Fruit fly (Drosophila melanogaster) whole organism, embryonic: ENCODE results near the gene Cpr62Bc.

Source experiments
- C15 ChIP-seq: fragments of 200-800 bp; sonication (Bioruptor generic); IDR thresholded peaks from 3 replicates; pipeline ENCODE4 v1.3.6; 2022; ENCODE audit warnings: missing biosample characterization, missing genetic modification characterization
- CG1024 ChIP-seq: fragments of 200-800 bp; sonication (Bioruptor generic); IDR thresholded peaks from 2 replicates; pipeline ENCODE4 v1.3.6; 2022; ENCODE audit warnings: missing biosample characterization, missing genetic modification characterization
- CG10979 ChIP-seq: fragments of 200-800 bp; sonication (Bioruptor generic); optimal IDR thresholded peaks from 2 replicates; lab custom pipeline; 2018; ENCODE audit warnings: missing biosample characterization, mild to moderate bottlenecking, missing genetic modification characterization, moderate library complexity
- CG11696 ChIP-seq: fragments of 200-800 bp; sonication (Bioruptor generic); IDR thresholded peaks from 2 replicates; pipeline ENCODE4 v1.3.6; 2022; ENCODE audit warnings: missing biosample characterization, missing genetic modification characterization
- CG1233 ChIP-seq: fragments of 200-800 bp; sonication (Bioruptor generic); optimal IDR thresholded peaks from 4 replicates; lab custom pipeline; 2018; ENCODE audit warnings: missing biosample characterization, mild to moderate bottlenecking, missing genetic modification characterization
- CG12769 ChIP-seq: fragments of 200-800 bp; sonication (Bioruptor generic); optimal IDR thresholded peaks from 2 replicates; lab custom pipeline; 2019; ENCODE audit warnings: missing biosample characterization, mild to moderate bottlenecking, missing genetic modification characterization, moderate library complexity
- CG13296 ChIP-seq: fragments of 200-800 bp; sonication (Bioruptor generic); optimal IDR thresholded peaks from 3 replicates; lab custom pipeline; 2018; ENCODE audit warnings: missing biosample characterization, mild to moderate bottlenecking, missing genetic modification characterization
- CG14441 ChIP-seq: fragments of 200-800 bp; sonication (Bioruptor generic); IDR thresholded peaks from 2 replicates; pipeline ENCODE4 v1.3.6; 2022; ENCODE audit warnings: missing biosample characterization, missing genetic modification characterization
- CG14667 ChIP-seq: fragments of 200-800 bp; sonication (Bioruptor generic); IDR thresholded peaks from 2 replicates; pipeline ENCODE4 v1.3.6; 2022; ENCODE audit warnings: missing biosample characterization, missing genetic modification characterization
- CG1647 ChIP-seq: fragments of 200-800 bp; sonication (Bioruptor generic); optimal IDR thresholded peaks from 3 replicates; lab custom pipeline; 2016; ENCODE audit warnings: missing biosample characterization, missing genetic modification characterization
- CG17802 ChIP-seq: fragments of 200-800 bp; sonication (Bioruptor generic); optimal IDR thresholded peaks from 2 replicates; lab custom pipeline; 2018; ENCODE audit warnings: missing biosample characterization, mild to moderate bottlenecking, missing genetic modification characterization, moderate library complexity
- CG17829 ChIP-seq: fragments of 200-800 bp; optimal IDR thresholded peaks from 2 replicates; lab custom pipeline; 2019; ENCODE audit warnings: missing biosample characterization, mild to moderate bottlenecking, missing genetic modification characterization, moderate library complexity
- CG18476 ChIP-seq: fragments of 200-800 bp; sonication (Bioruptor generic); optimal IDR thresholded peaks from 2 replicates; lab custom pipeline; 2016; ENCODE audit warnings: missing biosample characterization, mild to moderate bottlenecking, missing genetic modification characterization
- CG2120 ChIP-seq: fragments of 200-800 bp; sonication (Bioruptor generic); optimal IDR thresholded peaks from 3 replicates; lab custom pipeline; 2016; ENCODE audit warnings: missing biosample characterization, missing genetic modification characterization
- CG2199 ChIP-seq: fragments of 200-800 bp; sonication (Bioruptor generic); IDR thresholded peaks from 3 replicates; pipeline ENCODE4 v1.3.6; 2022; ENCODE audit warnings: missing biosample characterization, missing genetic modification characterization
- CG2712 ChIP-seq: fragments of 200-800 bp; optimal IDR thresholded peaks from 3 replicates; lab custom pipeline; 2019; ENCODE audit warnings: missing biosample characterization, mild to moderate bottlenecking, missing genetic modification characterization, moderate library complexity
- CG30403 ChIP-seq: fragments of 200-800 bp; sonication (Bioruptor generic); optimal IDR thresholded peaks from 3 replicates; lab custom pipeline; 2016; ENCODE audit warnings: missing biosample characterization, missing genetic modification characterization
- CG32532 ChIP-seq: fragments of 200-800 bp; sonication (Bioruptor generic); IDR thresholded peaks from 2 replicates; pipeline ENCODE4 v1.3.6; 2022; ENCODE audit warnings: missing biosample characterization, missing genetic modification characterization
- CG32772 ChIP-seq: fragments of 200-800 bp; sonication (Bioruptor generic); IDR thresholded peaks from 2 replicates; pipeline ENCODE4 v1.3.6; 2022; ENCODE audit warnings: missing biosample characterization, missing genetic modification characterization
- CG4328 ChIP-seq: fragments of 200-800 bp; sonication (Bioruptor generic); optimal IDR thresholded peaks from 3 replicates; lab custom pipeline; 2017; ENCODE audit warnings: missing biosample characterization, missing genetic modification reagents, missing genetic modification characterization
- CG4424 ChIP-seq: fragments of 200-800 bp; sonication (Bioruptor generic); optimal IDR thresholded peaks from 3 replicates; lab custom pipeline; 2016; ENCODE audit warnings: missing biosample characterization, missing genetic modification characterization
- CG8359 ChIP-seq: fragments of 200-800 bp; sonication (Bioruptor generic); optimal IDR thresholded peaks from 2 replicates; lab custom pipeline; 2017; ENCODE audit warnings: missing biosample characterization, mild to moderate bottlenecking, missing genetic modification characterization, borderline replicate concordance
- CG9215 ChIP-seq: fragments of 200-800 bp; sonication (Bioruptor generic); IDR thresholded peaks from 2 replicates; pipeline ENCODE4 v1.3.6; 2022; ENCODE audit warnings: missing biosample characterization, missing genetic modification characterization
- CrebB ChIP-seq: fragments of 200-800 bp; sonication (Bioruptor generic); optimal IDR thresholded peaks from 3 replicates; lab custom pipeline; 2018; ENCODE audit warnings: missing biosample characterization, mild to moderate bottlenecking, missing genetic modification characterization
- Drgx ChIP-seq: fragments of 200-800 bp; sonication (Bioruptor generic); IDR thresholded peaks from 2 replicates; pipeline ENCODE4 v1.3.6; 2022; ENCODE audit warnings: missing biosample characterization, missing genetic modification characterization
- HLH3B ChIP-seq: fragments of 200-800 bp; sonication (Bioruptor generic); IDR thresholded peaks from 2 replicates; pipeline ENCODE4 v1.3.6; 2022; ENCODE audit warnings: missing biosample characterization, missing genetic modification characterization
- Mrtf ChIP-seq: fragments of 200-800 bp; sonication (Bioruptor generic); IDR thresholded peaks from 3 replicates; pipeline ENCODE4 v1.3.6; 2022; ENCODE audit warnings: missing biosample characterization, missing genetic modification characterization
- Oli ChIP-seq: fragments of 200-800 bp; sonication (Bioruptor generic); optimal IDR thresholded peaks from 2 replicates; lab custom pipeline; 2018; ENCODE audit warnings: missing biosample characterization, mild to moderate bottlenecking, missing genetic modification characterization, moderate library complexity
- Ptx1 ChIP-seq: fragments of 200-800 bp; sonication (Bioruptor generic); IDR thresholded peaks from 2 replicates; pipeline ENCODE4 v1.3.6; 2022; ENCODE audit warnings: missing biosample characterization, missing genetic modification characterization
- Rfx ChIP-seq: fragments of 200-800 bp; sonication (Bioruptor generic); IDR thresholded peaks from 2 replicates; pipeline ENCODE4 v1.3.6; 2022; ENCODE audit warnings: missing biosample characterization, missing genetic modification characterization
- Xrp1 ChIP-seq: fragments of 200-800 bp; sonication (Bioruptor generic); IDR thresholded peaks from 2 replicates; pipeline ENCODE4 v1.3.6; 2022; ENCODE audit warnings: missing biosample characterization, missing genetic modification characterization
- bbx ChIP-seq: fragments of 200-800 bp; sonication (Bioruptor generic); IDR thresholded peaks from 2 replicates; pipeline ENCODE4 v1.3.6; 2022; ENCODE audit warnings: missing biosample characterization, missing genetic modification characterization; ENCODE audit not compliant: partially characterized antibody
- bcd ChIP-seq: fragments of 200-800 bp; sonication (Bioruptor generic); optimal IDR thresholded peaks from 2 replicates; lab custom pipeline; 2017; ENCODE audit warnings: missing biosample characterization, mild to moderate bottlenecking, missing genetic modification characterization
- bsh ChIP-seq, 2 experiments: fragments of 200-800 bp; sonication (Bioruptor generic); optimal IDR thresholded peaks; 2 replicates each; lab custom pipeline; 2017 to 2018; ENCODE audit warnings: mild to moderate bottlenecking in 2 of 2, missing biosample characterization in 2 of 2, missing genetic modification characterization in 2 of 2, moderate library complexity in 1 of 2
- crp ChIP-seq, 2 experiments: fragments of 200-800 bp; sonication (Bioruptor generic); optimal IDR thresholded peaks; 2 replicates in 1 of 2; 3 replicates in 1 of 2; lab custom pipeline; 2017; ENCODE audit warnings: missing biosample characterization in 2 of 2, missing genetic modification characterization in 2 of 2, mild to moderate bottlenecking in 1 of 2, moderate library complexity in 1 of 2
- fd96Cb ChIP-seq: fragments of 200-800 bp; sonication (Bioruptor generic); optimal IDR thresholded peaks from 2 replicates; lab custom pipeline; 2018; ENCODE audit warnings: missing biosample characterization, mild to moderate bottlenecking, missing genetic modification characterization, moderate library complexity
- gcm2 ChIP-seq: fragments of 200-800 bp; sonication (Bioruptor generic); optimal IDR thresholded peaks from 2 replicates; lab custom pipeline; 2016; ENCODE audit warnings: missing biosample characterization, missing genetic modification characterization
- ham ChIP-seq: fragments of 200-800 bp; sonication (Bioruptor generic); IDR thresholded peaks from 2 replicates; pipeline ENCODE4 v1.3.6; 2022; ENCODE audit warnings: missing biosample characterization, missing genetic modification characterization
- lilli ChIP-seq: fragments of 200-800 bp; sonication (Bioruptor generic); optimal IDR thresholded peaks from 3 replicates; lab custom pipeline; 2016; ENCODE audit warnings: missing biosample characterization, missing genetic modification characterization
- lmd ChIP-seq: fragments of 200-800 bp; sonication (Bioruptor generic); IDR thresholded peaks from 2 replicates; pipeline ENCODE4 v1.3.6; 2022; ENCODE audit warnings: missing biosample characterization, missing genetic modification characterization
- nmo ChIP-seq: fragments of 200-800 bp; sonication (Bioruptor generic); optimal IDR thresholded peaks from 2 replicates; lab custom pipeline; 2018; ENCODE audit warnings: missing biosample characterization, mild to moderate bottlenecking, missing genetic modification characterization, moderate library complexity
- phol ChIP-seq: fragments of 200-800 bp; sonication (Bioruptor generic); optimal IDR thresholded peaks from 3 replicates; lab custom pipeline; 2018; ENCODE audit warnings: missing biosample characterization, mild to moderate bottlenecking, missing genetic modification characterization, moderate library complexity
- prd ChIP-seq, 3 experiments: fragments of >200 bp in 2 of 3; fragments of 200-800 bp in 1 of 3; sonication (Bioruptor generic) in 1 of 3; optimal IDR thresholded peaks in 2 of 3; IDR thresholded peaks in 1 of 3; 2 replicates in 2 of 3; 3 replicates in 1 of 3; pipeline versions ENCODE4 v1.3.6 to Lab custom; 2017 to 2022; ENCODE audit warnings: missing biosample characterization in 1 of 3, missing genetic modification characterization in 1 of 3
- ro ChIP-seq: fragments of 200-800 bp; sonication (Bioruptor generic); IDR thresholded peaks from 2 replicates; pipeline ENCODE4 v1.3.6; 2022; ENCODE audit warnings: missing biosample characterization, missing genetic modification characterization
- row ChIP-seq: fragments of 200-800 bp; sonication (Bioruptor generic); IDR thresholded peaks from 3 replicates; pipeline ENCODE4 v1.3.6; 2022; ENCODE audit warnings: missing biosample characterization, missing genetic modification characterization
- stc ChIP-seq: fragments of 200-800 bp; sonication (Bioruptor generic); IDR thresholded peaks from 2 replicates; pipeline ENCODE4 v1.3.6; 2022; ENCODE audit warnings: missing biosample characterization, missing genetic modification characterization
- tin ChIP-seq: fragments of 200-800 bp; sonication (Bioruptor generic); optimal IDR thresholded peaks from 3 replicates; lab custom pipeline; 2016; ENCODE audit warnings: missing biosample characterization, missing genetic modification characterization
- trem ChIP-seq: fragments of 200-800 bp; optimal IDR thresholded peaks from 3 replicates; lab custom pipeline; 2019; ENCODE audit warnings: missing biosample characterization, mild to moderate bottlenecking, missing genetic modification characterization, moderate library complexity
- ttk ChIP-seq: fragments of 200-800 bp; sonication (Bioruptor generic); IDR thresholded peaks from 2 replicates; pipeline ENCODE4 v2.1.2; 2022; ENCODE audit warnings: missing biosample characterization, missing genetic modification characterization
- vvl ChIP-seq: fragments of 200-800 bp; sonication (Bioruptor generic); IDR thresholded peaks from 2 replicates; pipeline ENCODE4 v1.3.6; 2022; ENCODE audit warnings: missing biosample characterization, missing genetic modification characterization

The Cpr62Bc gene

DNA sequence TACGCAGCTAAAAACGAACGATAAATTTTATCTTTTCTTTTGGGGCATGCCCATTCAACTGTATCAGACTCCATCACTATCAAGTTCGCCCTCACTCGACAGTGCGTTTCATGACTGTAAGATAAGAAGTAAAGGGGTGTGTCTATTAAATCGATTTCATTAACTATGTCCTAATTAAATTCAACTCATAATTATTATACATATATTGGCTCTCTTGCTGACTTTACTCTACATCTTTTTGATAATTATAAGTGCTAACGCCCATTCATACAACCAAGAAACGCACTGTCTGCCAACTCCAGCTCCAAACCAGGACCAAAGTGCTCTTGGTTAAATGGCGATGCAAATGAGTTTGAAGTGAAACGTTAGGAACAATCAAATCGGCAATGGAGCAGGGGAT is 27.0 kb upstream of the Cpr62Bc start (continued):
- TF ChIP-seq ham (no peak), CG2199 (GFP tag; lab: Robert Waterston, UW) (no peak), vvl (GFP tag; lab: Robert Waterston, UW) (peak; percentile 72), CG8359 (no peak), CG9215 (GFP tag; lab: Robert Waterston, UW) (peak; percentile 35; the same call in 1 of the 2 replicates), prd (optimal IDR thresholded peaks at IDR 0.05; lab: Kevin White, UChicago) (no peak), prd (GFP tag; IDR thresholded peaks at IDR 0.05; lab: Robert Waterston, UW) (peak; percentile 56; the same call in 1 of the 3 replicates), Rfx (GFP tag; lab: Robert Waterston, UW) (peak; percentile 66), lilli (GFP tag; lab: Kevin White, UChicago) (no peak), trem (tag; lab: Kevin White, UChicago) (peak; percentile 1), Drgx (GFP tag; lab: Robert Waterston, UW) (peak; percentile 72), CG14667 (GFP tag; lab: Robert Waterston, UW) (peak; percentile 26; the same call in 1 of the 2 replicates), CG13296 (GFP tag; lab: Kevin White, UChicago) (peak; percentile 22), C15 (no peak), row (GFP tag; lab: Robert Waterston, UW) (peak; percentile 28; the same call in 1 of the 3 replicates), CG18476 (no peak), CG30403 (no peak), Mrtf (peak; percentile 37; the same call in 1 of the 3 replicates), crp (GFP tag; optimal IDR thresholded peaks at IDR 0.05; lab: Kevin White, UChicago) (no peak), nmo (GFP tag; lab: Kevin White, UChicago) (peak; percentile 15), tin (GFP tag; lab: Kevin White, UChicago) (no peak), bbx (GFP tag; lab: Robert Waterston, UW) (no peak), CG1647 (GFP tag; lab: Kevin White, UChicago) (no peak), lmd (peak; percentile 80), HLH3B (GFP tag; lab: Robert Waterston, UW) (0 out of 2 replicates have a peak, but pooled peaks have one; percentile 24), CG17802 (tag; lab: Kevin White, UChicago) (peak; percentile 8), Oli (tag; lab: Kevin White, UChicago) (peak; percentile 9), ttk (GFP tag; lab: Robert Waterston, UW) (peak; percentile 29; the same call in 1 of the 2 replicates), phol (tag; lab: Kevin White, UChicago) (peak; percentile 8), CG4328 (GFP tag; lab: Kevin White, UChicago) (no peak), CG2120 (GFP tag; lab: Kevin White, UChicago) (peak; percentile 8), CG32532 (GFP tag; lab: Robert Waterston, UW) (peak; percentile 77), CG1024 (GFP tag; lab: Robert Waterston, UW) (no peak), CG4424 (GFP tag; lab: Kevin White, UChicago) (peak; percentile 57), CG12769 (tag; lab: Kevin White, UChicago) (no peak), CG1233 (GFP tag; lab: Kevin White, UChicago) (peak; percentile 50), ro (GFP tag; lab: Robert Waterston, UW) (no peak), bsh (GFP tag; optimal IDR thresholded peaks at IDR 0.05; lab: Kevin White, UChicago) (no peak), CG32772 (GFP tag; lab: Robert Waterston, UW) (peak; percentile 54), CG11696 (GFP tag; lab: Robert Waterston, UW) (no peak), bcd (GFP tag; lab: Kevin White, UChicago) (peak; percentile 23), stc (GFP tag; lab: Robert Waterston, UW) (peak; percentile 42; the same call in 1 of the 2 replicates), Xrp1 (GFP tag; lab: Robert Waterston, UW) (peak; percentile 56; the same call in 1 of the 2 replicates), CrebB (no peak), gcm2 (GFP tag; lab: Kevin White, UChicago) (no peak), CG10979 (tag; lab: Kevin White, UChicago) (peak; percentile 13), Ptx1 (GFP tag; lab: Robert Waterston, UW) (peak; percentile 47), CG14441 (0 out of 2 replicates have a peak, but pooled peaks have one; percentile 36), CG17829 (tag; lab: Kevin White, UChicago) (peak; percentile 18), CG2712 (tag; lab: Kevin White, UChicago) (peak; percentile 64), fd96Cb (tag; lab: Kevin White, UChicago) (peak; percentile 3)
